Worm (Caenorhabditis elegans): ENCODE measurements around the gene pph-1.

Gene pph-1

ce11 chrV:10713704-10714239 lies 11.4 kb downstream of the pph-1 start:
- TF ChIP-seq tbx-7 (tag; optimal IDR thresholded peaks at IDR 0.05) (no peak), pqm-1 (tag; optimal IDR thresholded peaks at IDR 0.05) (no peak), mec-3 (tag; optimal IDR thresholded peaks at IDR 0.05; ENCODE audit: borderline replicate concordance) (no peak), lin-11 (tag; optimal IDR thresholded peaks at IDR 0.05) (no peak), ets-4 (tag; optimal IDR thresholded peaks at IDR 0.05) (no peak), ama-1 (optimal IDR thresholded peaks at IDR 0.05) (no peak), fax-1 (tag; optimal IDR thresholded peaks at IDR 0.05) (no peak), ceh-14 (tag; optimal IDR thresholded peaks at IDR 0.05) (no peak), elt-4 (tag; optimal IDR thresholded peaks at IDR 0.05) (no peak), nhr-232 (tag; optimal IDR thresholded peaks at IDR 0.05) (no peak), npax-4 (tag; optimal IDR thresholded peaks at IDR 0.05) (no peak), hlh-30 (tag; optimal IDR thresholded peaks at IDR 0.05; ENCODE audit: insufficient read depth) (no peak), ceh-9 (tag; optimal IDR thresholded peaks at IDR 0.05) (no peak)

ce11 chrV:10714630-10715029 lies 12.3 kb downstream of the pph-1 start:
- TF ChIP-seq fkh-6 (tag; optimal IDR thresholded peaks at IDR 0.05) (no peak), elt-2 (tag; optimal IDR thresholded peaks at IDR 0.05) (no peak), syd-9 (tag; optimal IDR thresholded peaks at IDR 0.05) (no peak), ceh-34 (tag; optimal IDR thresholded peaks at IDR 0.05) (no peak), elt-4 (tag; optimal IDR thresholded peaks at IDR 0.05) (no peak), ceh-6 (GFP tag; optimal IDR thresholded peaks at IDR 0.05) (no peak), ceh-48 (tag; optimal IDR thresholded peaks at IDR 0.05) (no peak), C08G9.2 (tag; optimal IDR thresholded peaks at IDR 0.05) (no peak), ceh-18 (tag; optimal IDR thresholded peaks at IDR 0.05) (no peak), ttx-3 (tag; optimal IDR thresholded peaks at IDR 0.05) (no peak), ceh-2 (tag; optimal IDR thresholded peaks at IDR 0.05) (no peak), npax-4 (tag; optimal IDR thresholded peaks at IDR 0.05) (no peak), pax-1 (tag; optimal IDR thresholded peaks at IDR 0.05) (no peak), ets-4 (tag; optimal IDR thresholded peaks at IDR 0.05) (no peak)

ce11 chrV:10715158-10716152 lies 13.1 kb downstream of the pph-1 start:
- TF ChIP-seq dve-1 (tag; optimal IDR thresholded peaks at IDR 0.05) (peak; percentile 39), T23F11.4 (GFP tag; optimal IDR thresholded peaks at IDR 0.05) (no peak), rnt-1 (tag; optimal IDR thresholded peaks at IDR 0.05) (peak; percentile 86), tbx-2 (tag; optimal IDR thresholded peaks at IDR 0.05) (peak; percentile 66), pag-3 (tag; optimal IDR thresholded peaks at IDR 0.05; ENCODE audit: borderline replicate concordance) (no peak), hlh-8 (tag; optimal IDR thresholded peaks at IDR 0.05) (peak; percentile 35), gmeb-2 (tag; optimal IDR thresholded peaks at IDR 0.05) (peak; percentile 8), ceh-31 (tag; optimal IDR thresholded peaks at IDR 0.05) (peak; percentile 78), pros-1 (tag; optimal IDR thresholded peaks at IDR 0.05) (peak; percentile 88), ets-4 (tag; optimal IDR thresholded peaks at IDR 0.05) (no peak), ceh-45 (GFP tag; IDR thresholded peaks at IDR 0.05) (no peak), hlh-6 (tag; optimal IDR thresholded peaks at IDR 0.05) (no peak), nfya-1 (tag; optimal IDR thresholded peaks at IDR 0.05) (peak; percentile 65), ceh-22 (tag; optimal IDR thresholded peaks at IDR 0.05) (no peak), pax-1 (tag; optimal IDR thresholded peaks at IDR 0.05) (no peak), unc-55 (GFP tag; optimal IDR thresholded peaks at IDR 0.05) (peak; percentile 91), ceh-34 (tag; optimal IDR thresholded peaks at IDR 0.05) (peak; percentile 61), unc-42 (tag; optimal IDR thresholded peaks at IDR 0.05) (peak; percentile 64), hlh-30 (tag; optimal IDR thresholded peaks at IDR 0.05; ENCODE audit: insufficient read depth) (peak; percentile 97), pha-4 (tag; optimal IDR thresholded peaks at IDR 0.05) (no peak), ceh-18 (tag; optimal IDR thresholded peaks at IDR 0.05) (peak; percentile 83)

All from whole organism, late embryonic.